Worm (Caenorhabditis elegans): ENCODE measurements around the gene srw-12.
"Not testable (repeated sequence)": the region's sequence is repeated elsewhere in the genome, so short reads cannot be mapped to it uniquely, and the experiment has no call there.

DNA sequence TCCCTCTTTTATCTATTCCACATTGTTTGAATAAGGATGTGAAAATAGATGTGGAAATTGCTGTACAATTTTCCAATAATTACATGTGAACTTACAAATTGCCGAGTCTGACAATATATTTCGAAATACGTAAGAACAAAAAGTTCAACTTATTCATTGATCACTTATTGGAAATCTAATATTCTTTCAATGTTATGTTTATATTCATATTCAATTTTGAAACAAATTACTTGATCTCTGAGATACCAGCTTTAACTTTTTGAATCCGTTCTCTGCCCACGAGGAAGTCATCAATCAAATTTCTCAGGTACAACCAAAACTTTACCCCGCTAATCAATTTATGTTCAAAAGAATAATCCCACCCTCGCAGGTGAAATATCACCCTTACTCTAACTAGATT is 23.3 kb downstream of the srw-12 start, which contains the start of gene sri-26:
- TF ChIP-seq fkh-10 (GFP tag; optimal IDR thresholded peaks at IDR 0.05); lin-39 (tag; optimal IDR thresholded peaks at IDR 0.05); ama-1 (optimal IDR thresholded peaks at IDR 0.05); nhr-237 (tag; optimal IDR thresholded peaks at IDR 0.05); fos-1 (tag; optimal IDR thresholded peaks at IDR 0.05); ztf-4 (tag; optimal IDR thresholded peaks at IDR 0.05); daf-12 (tag; optimal IDR thresholded peaks at IDR 0.05): not testable (repeated sequence)
